Fruit fly (Drosophila melanogaster) whole organism, embryonic: ENCODE measurements around the gene Exo70.

ENCODE experiments used
- B-H2 ChIP-seq: fragments of 200-800 bp; sonication (Bioruptor generic); optimal IDR thresholded peaks from 2 replicates; lab custom pipeline; 2018; ENCODE audit warnings: missing biosample characterization, mild to moderate bottlenecking, missing genetic modification characterization
- BEAF-32 ChIP-seq: fragments of 200-800 bp; sonication (Bioruptor generic); optimal IDR thresholded peaks from 3 replicates; lab custom pipeline; 2017; ENCODE audit warnings: missing biosample characterization, missing genetic modification characterization, mild to moderate bottlenecking, moderate library complexity, missing genetic modification reagents
- Bgb ChIP-seq: fragments of 200-800 bp; sonication (Bioruptor generic); IDR thresholded peaks from 2 replicates; pipeline ENCODE4 v1.3.6; 2022; ENCODE audit warnings: missing biosample characterization, missing genetic modification characterization; ENCODE audit not compliant: partially characterized antibody
- CG10321 ChIP-seq: fragments of 200-800 bp; sonication (Bioruptor generic); IDR thresholded peaks from 2 replicates; pipeline ENCODE4 v1.3.6; 2022; ENCODE audit warnings: missing biosample characterization, missing genetic modification characterization
- CG11247 ChIP-seq: fragments of 200-800 bp; sonication (Bioruptor generic); IDR thresholded peaks from 2 replicates; pipeline ENCODE4 v1.3.6; 2022; ENCODE audit warnings: missing biosample characterization, missing genetic modification characterization
- CG11456 ChIP-seq: fragments of 200-800 bp; sonication (Bioruptor generic); IDR thresholded peaks from 3 replicates; pipeline ENCODE4 v1.3.6; 2022; ENCODE audit warnings: missing biosample characterization, missing genetic modification characterization
- CG1647 ChIP-seq: fragments of 200-800 bp; sonication (Bioruptor generic); optimal IDR thresholded peaks from 3 replicates; lab custom pipeline; 2016; ENCODE audit warnings: missing biosample characterization, missing genetic modification characterization
- CG16813 ChIP-seq: fragments of 200-800 bp; sonication (Bioruptor generic); IDR thresholded peaks from 3 replicates; pipeline ENCODE4 v1.3.6; 2022; ENCODE audit warnings: missing biosample characterization, missing genetic modification characterization; ENCODE audit not compliant: partially characterized antibody
- CG17612 ChIP-seq: fragments of 200-800 bp; sonication (Bioruptor generic); IDR thresholded peaks from 2 replicates; pipeline ENCODE4 v1.3.6; 2022; ENCODE audit warnings: missing biosample characterization, missing genetic modification characterization
- CG1792 ChIP-seq: fragments of 200-800 bp; sonication (Bioruptor generic); optimal IDR thresholded peaks from 2 replicates; lab custom pipeline; 2016; ENCODE audit warnings: missing biosample characterization, missing genetic modification characterization
- CG31388 ChIP-seq: fragments of 200-800 bp; sonication (Bioruptor generic); optimal IDR thresholded peaks from 2 replicates; lab custom pipeline; 2016; ENCODE audit warnings: missing biosample characterization, missing genetic modification characterization
- CG3281 ChIP-seq: fragments of 200-800 bp; sonication (Bioruptor generic); optimal IDR thresholded peaks from 3 replicates; lab custom pipeline; 2017; ENCODE audit warnings: missing biosample characterization, mild to moderate bottlenecking, missing genetic modification characterization
- CG34422 ChIP-seq: fragments of 200-800 bp; sonication (Bioruptor generic); IDR thresholded peaks from 3 replicates; pipeline ENCODE4 v1.3.6; 2022; ENCODE audit warnings: missing biosample characterization, missing genetic modification characterization
- CG42726 ChIP-seq: fragments of 200-800 bp; sonication (Bioruptor generic); IDR thresholded peaks from 2 replicates; pipeline ENCODE4 v1.3.6; 2022; ENCODE audit warnings: missing biosample characterization, missing genetic modification characterization; ENCODE audit not compliant: partially characterized antibody
- CG4617 ChIP-seq: fragments of 200-800 bp; sonication (Bioruptor generic); optimal IDR thresholded peaks from 3 replicates; lab custom pipeline; 2016; ENCODE audit warnings: missing biosample characterization, missing genetic modification characterization, borderline replicate concordance
- CG4820 ChIP-seq: fragments of 200-800 bp; sonication (Bioruptor generic); optimal IDR thresholded peaks from 3 replicates; lab custom pipeline; 2016; ENCODE audit warnings: missing biosample characterization, missing genetic modification characterization
- CG9817 ChIP-seq: fragments of 200-800 bp; sonication (Bioruptor generic); optimal IDR thresholded peaks from 2 replicates; lab custom pipeline; 2018; ENCODE audit warnings: missing biosample characterization, mild to moderate bottlenecking, missing genetic modification characterization, moderate library complexity
- CG9932 ChIP-seq: fragments of 200-800 bp; sonication (Bioruptor generic); IDR thresholded peaks from 2 replicates; pipeline ENCODE4 v1.3.6; 2022; ENCODE audit warnings: missing biosample characterization, missing genetic modification characterization
- CrebB ChIP-seq: fragments of 200-800 bp; sonication (Bioruptor generic); optimal IDR thresholded peaks from 3 replicates; lab custom pipeline; 2018; ENCODE audit warnings: missing biosample characterization, mild to moderate bottlenecking, missing genetic modification characterization
- Dp ChIP-seq: fragments of 200-800 bp; sonication (Bioruptor generic); optimal IDR thresholded peaks from 2 replicates; lab custom pipeline; 2018; ENCODE audit warnings: missing biosample characterization, mild to moderate bottlenecking, missing genetic modification characterization, moderate library complexity
- E2f2 ChIP-seq: fragments of 200-800 bp; sonication (Bioruptor generic); IDR thresholded peaks from 2 replicates; pipeline ENCODE4 v1.3.6; 2022; ENCODE audit warnings: missing biosample characterization, missing genetic modification characterization
- Elba2 ChIP-seq: fragments of 200-800 bp; sonication (Bioruptor generic); optimal IDR thresholded peaks from 3 replicates; lab custom pipeline; 2016; ENCODE audit warnings: missing biosample characterization, missing genetic modification characterization
- Ets65A ChIP-seq: fragments of 200-800 bp; sonication (Bioruptor generic); peaks from one replicate; lab custom pipeline; 2016; ENCODE audit warnings: missing biosample characterization, missing genetic modification characterization
- Lhr ChIP-seq: fragments of 200-800 bp; sonication (Bioruptor generic); optimal IDR thresholded peaks from 3 replicates; lab custom pipeline; 2017; ENCODE audit warnings: mild to moderate bottlenecking, missing biosample characterization, missing genetic modification reagents, missing genetic modification characterization
- MBD-R2 ChIP-seq: fragments of 200-800 bp; sonication (Bioruptor generic); IDR thresholded peaks from 2 replicates; pipeline ENCODE4 v1.3.6; 2022; ENCODE audit warnings: missing biosample characterization, missing genetic modification characterization
- Myb ChIP-seq: fragments of 200-800 bp; sonication (Bioruptor generic); optimal IDR thresholded peaks from 2 replicates; lab custom pipeline; 2016; ENCODE audit warnings: missing biosample characterization, missing genetic modification characterization
- Rfx ChIP-seq: fragments of 200-800 bp; sonication (Bioruptor generic); IDR thresholded peaks from 2 replicates; pipeline ENCODE4 v1.3.6; 2022; ENCODE audit warnings: missing biosample characterization, missing genetic modification characterization
- Tbp ChIP-seq: fragments of >200 bp; optimal IDR thresholded peaks from 2 replicates; lab custom pipeline; 2018; ENCODE audit warnings: missing biosample characterization, missing genetic modification characterization
- ac ChIP-seq: fragments of 200-800 bp; sonication (Bioruptor generic); optimal IDR thresholded peaks from 3 replicates; lab custom pipeline; 2017; ENCODE audit warnings: missing biosample characterization, mild to moderate bottlenecking, missing genetic modification characterization
- ara ChIP-seq: fragments of 200-800 bp; sonication (Bioruptor generic); IDR thresholded peaks from 2 replicates; pipeline ENCODE4 v1.3.6; 2022; ENCODE audit warnings: missing biosample characterization, missing genetic modification characterization
- chinmo ChIP-seq: fragments of 200-800 bp; sonication (Bioruptor generic); IDR thresholded peaks from 4 replicates; pipeline ENCODE4 v1.3.6; 2022; ENCODE audit warnings: missing biosample characterization, missing genetic modification characterization; ENCODE audit not compliant: partially characterized antibody
- dimm ChIP-seq: fragments of 200-800 bp; sonication (Bioruptor generic); IDR thresholded peaks from 2 replicates; pipeline ENCODE4 v1.3.6; 2022; ENCODE audit warnings: missing biosample characterization, missing genetic modification characterization
- fru ChIP-seq: fragments of >200 bp; optimal IDR thresholded peaks from 2 replicates; lab custom pipeline; 2017
- inv ChIP-seq: fragments of 200-800 bp; sonication (Bioruptor generic); IDR thresholded peaks from 2 replicates; pipeline ENCODE4 v1.3.6; 2022; ENCODE audit warnings: missing biosample characterization, missing genetic modification characterization; ENCODE audit not compliant: partially characterized antibody
- nerfin-1 ChIP-seq: fragments of 200-800 bp; sonication (Bioruptor generic); optimal IDR thresholded peaks from 3 replicates; lab custom pipeline; 2019; ENCODE audit warnings: missing biosample characterization, mild to moderate bottlenecking, missing genetic modification characterization, moderate library complexity
- otp ChIP-seq: fragments of 200-800 bp; sonication (Bioruptor generic); IDR thresholded peaks from 3 replicates; pipeline ENCODE4, ENCODE4 v1.3.6; 2022; ENCODE audit warnings: missing biosample characterization, missing genetic modification characterization
- rib ChIP-seq: fragments of 200-800 bp; sonication (Bioruptor generic); IDR thresholded peaks from 2 replicates; pipeline ENCODE4 v1.3.6; 2022; ENCODE audit warnings: missing biosample characterization, missing genetic modification characterization
- shn ChIP-seq: fragments of 200-800 bp; sonication (Bioruptor generic); optimal IDR thresholded peaks from 3 replicates; lab custom pipeline; 2016; ENCODE audit warnings: missing biosample characterization, missing genetic modification characterization
- slou ChIP-seq: fragments of 200-800 bp; sonication (Bioruptor generic); optimal IDR thresholded peaks from 3 replicates; lab custom pipeline; 2016; ENCODE audit warnings: missing biosample characterization, missing genetic modification characterization
- stc ChIP-seq: fragments of 200-800 bp; sonication (Bioruptor generic); IDR thresholded peaks from 2 replicates; pipeline ENCODE4 v1.3.6; 2022; ENCODE audit warnings: missing biosample characterization, missing genetic modification characterization
- tna ChIP-seq: fragments of 200-800 bp; sonication (Bioruptor generic); IDR thresholded peaks from 2 replicates; pipeline ENCODE4 v1.3.6; 2022; ENCODE audit warnings: missing biosample characterization, missing genetic modification characterization; ENCODE audit not compliant: partially characterized antibody
- unc-4 ChIP-seq: fragments of 200-800 bp; sonication (Bioruptor generic); IDR thresholded peaks from 2 replicates; pipeline ENCODE4 v1.3.6; 2022; ENCODE audit warnings: missing biosample characterization, missing genetic modification characterization; ENCODE audit not compliant: partially characterized antibody
- vnd ChIP-seq: fragments of 200-800 bp; sonication (Bioruptor generic); IDR thresholded peaks from 3 replicates; pipeline ENCODE4 v1.3.6; 2022; ENCODE audit warnings: missing biosample characterization, missing genetic modification characterization; ENCODE audit not compliant: partially characterized antibody

The Exo70 gene

DNA sequence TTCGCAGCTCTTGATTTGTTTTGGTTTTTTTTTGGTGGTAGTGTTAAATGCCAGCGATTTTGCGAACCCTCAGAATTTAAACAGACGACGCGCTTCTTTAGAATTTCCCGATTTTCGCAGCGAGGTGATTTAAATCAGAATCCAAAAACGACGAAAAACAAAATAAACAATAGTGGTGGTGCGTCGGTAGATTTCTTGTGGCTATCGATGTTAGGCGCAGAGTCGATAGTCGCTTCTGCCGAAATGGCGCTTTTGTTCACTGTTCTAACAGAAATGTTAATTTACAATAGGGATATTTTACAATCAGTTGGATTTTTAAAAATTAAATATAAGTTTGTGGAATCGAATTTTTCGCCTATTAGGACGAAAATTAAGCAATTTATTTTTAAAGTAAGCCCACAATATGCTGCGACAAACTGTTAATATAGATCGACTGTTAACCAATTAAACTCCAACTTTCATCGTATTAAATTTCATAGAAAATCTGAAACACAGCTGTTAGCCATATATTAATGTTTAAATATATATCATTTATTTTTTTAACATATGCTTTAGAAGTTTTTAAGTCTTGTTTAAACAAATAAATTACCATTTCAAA, 37.6 kb downstream of the Exo70 start, which contains the start of gene CG6983 (continued):
- peak; percentile 79; the same call in 3 of the 4 replicates for TF ChIP-seq chinmo
- peak; percentile 72 for TF ChIP-seq CG42726 (GFP tag; lab: Robert Waterston, UW)
- TF ChIP-seq Tbp: no peak
- TF ChIP-seq inv (GFP tag; lab: Robert Waterston, UW): peak; percentile 76
- TF ChIP-seq CG4617: no peak
- TF ChIP-seq CG17612: no peak
- no peak for TF ChIP-seq stc (GFP tag; lab: Robert Waterston, UW)
- peak; percentile 31 for TF ChIP-seq MBD-R2 (GFP tag; lab: Robert Waterston, UW)
- peak; percentile 55 for TF ChIP-seq Dp (GFP tag; lab: Kevin White, UChicago)
- peak; percentile 75; the same call in 2 of the 3 replicates for TF ChIP-seq CG16813 (GFP tag; lab: Robert Waterston, UW)
- TF ChIP-seq CG11247 (GFP tag; lab: Robert Waterston, UW): no peak
- peak; percentile 20 for TF ChIP-seq Lhr (GFP tag; lab: Kevin White, UChicago)
- TF ChIP-seq CG1792 (GFP tag; lab: Kevin White, UChicago): no peak
- no peak for TF ChIP-seq dimm (GFP tag; lab: Robert Waterston, UW)
- TF ChIP-seq Elba2 (GFP tag; lab: Kevin White, UChicago): no peak
- TF ChIP-seq rib (GFP tag; lab: Robert Waterston, UW): no peak
- no peak for TF ChIP-seq shn (GFP tag; lab: Kevin White, UChicago)
- TF ChIP-seq CG9932 (GFP tag; lab: Robert Waterston, UW): peak; percentile 8; the same call in 1 of the 2 replicates
- TF ChIP-seq CG1647 (GFP tag; lab: Kevin White, UChicago): no peak
- TF ChIP-seq BEAF-32 (GFP tag; lab: Kevin White, UChicago): peak; percentile 85
- peak; percentile 62; the same call in 1 of the 2 replicates for TF ChIP-seq E2f2
- no peak for TF ChIP-seq fru (lab: Kevin White, UChicago)
- TF ChIP-seq CG3281: no peak
- no peak for TF ChIP-seq CG4820 (GFP tag; lab: Kevin White, UChicago)
- no peak for TF ChIP-seq Ets65A (GFP tag; lab: Kevin White, UChicago)
- no peak for TF ChIP-seq nerfin-1
- TF ChIP-seq CG9817: no peak
- peak; percentile 61 for TF ChIP-seq tna
- peak; percentile 8; the same call in 1 of the 3 replicates for TF ChIP-seq CG34422 (GFP tag; lab: Robert Waterston, UW)
- no peak for TF ChIP-seq ara (GFP tag; lab: Robert Waterston, UW)
- no peak for TF ChIP-seq CG11456 (GFP tag; lab: Robert Waterston, UW)
- TF ChIP-seq slou (GFP tag; lab: Kevin White, UChicago): no peak
- no peak; the same call in 2 of the 3 replicates for TF ChIP-seq otp
- peak; percentile 83 for TF ChIP-seq Bgb (GFP tag; lab: Robert Waterston, UW)
- TF ChIP-seq CrebB (tag; lab: Kevin White, UChicago): no peak
- peak; percentile 82 for TF ChIP-seq Myb (GFP tag; lab: Kevin White, UChicago)
- peak; percentile 34; the same call in 1 of the 2 replicates for TF ChIP-seq Rfx (GFP tag; lab: Robert Waterston, UW)
- TF ChIP-seq unc-4: peak; percentile 87
- no peak for TF ChIP-seq CG10321 (GFP tag; lab: Robert Waterston, UW)
- peak; percentile 35 for TF ChIP-seq B-H2
- TF ChIP-seq ac (GFP tag; lab: Kevin White, UChicago): no peak
- TF ChIP-seq CG31388 (GFP tag; lab: Kevin White, UChicago): no peak
- TF ChIP-seq vnd (GFP tag; lab: Robert Waterston, UW): peak; percentile 69; the same call in 2 of the 3 replicates
